Fruit fly (Drosophila melanogaster) whole organism, wandering third instar larva: Measurements from ENCODE around the gene CG34164.

Source experiments
- Abd-B ChIP-seq: fragments of >200 bp; optimal IDR thresholded peaks from 2 replicates; lab custom pipeline; 2017; ENCODE audit warnings: missing biosample characterization, missing genetic modification characterization
- CG32264 ChIP-seq: fragments of 200-800 bp; sonication (Bioruptor generic); optimal IDR thresholded peaks from 2 replicates; lab custom pipeline; 2016; ENCODE audit warnings: missing biosample characterization, missing genetic modification characterization
- CG9705 ChIP-seq: fragments of 200-800 bp; sonication (Bioruptor generic); optimal IDR thresholded peaks from 2 replicates; lab custom pipeline; 2018; ENCODE audit warnings: missing biosample characterization, mild to moderate bottlenecking, missing genetic modification characterization
- CrebA ChIP-seq: fragments of 200-800 bp; sonication (Bioruptor generic); optimal IDR thresholded peaks from 2 replicates; lab custom pipeline; 2016; ENCODE audit warnings: missing biosample characterization, mild to moderate bottlenecking, missing genetic modification characterization, borderline replicate concordance
- Dfd ChIP-seq: fragments of >200 bp; optimal IDR thresholded peaks from 2 replicates; lab custom pipeline; 2017; ENCODE audit warnings: missing biosample characterization, missing genetic modification characterization
- Dif ChIP-seq: fragments of 200-275, 200-300 bp; sonication (Bioruptor generic); optimal IDR thresholded peaks from 2 replicates; lab custom pipeline; 2018; ENCODE audit warnings: missing biosample characterization, missing genetic modification characterization; ENCODE audit not compliant: partially characterized antibody
- GATAd ChIP-seq: sonication (Bioruptor generic); optimal IDR thresholded peaks from 2 replicates; lab custom pipeline; 2016; ENCODE audit warnings: missing biosample characterization, missing genetic modification characterization
- HLH106 ChIP-seq: fragments of 200-800 bp; optimal IDR thresholded peaks from 3 replicates; lab custom pipeline; 2019; ENCODE audit warnings: missing biosample characterization, mild to moderate bottlenecking, missing genetic modification characterization, moderate library complexity
- Hnf4 ChIP-seq: fragments of 200-800 bp; sonication (Bioruptor generic); optimal IDR thresholded peaks from 2 replicates; lab custom pipeline; 2016; ENCODE audit warnings: missing biosample characterization, mild to moderate bottlenecking, missing genetic modification characterization
- Hr78 ChIP-seq: fragments of >200 bp; optimal IDR thresholded peaks from 2 replicates; lab custom pipeline; 2017; ENCODE audit warnings: missing biosample characterization, missing genetic modification characterization
- Hr83 ChIP-seq: fragments of 200-300 bp; sonication (Bioruptor generic); optimal IDR thresholded peaks from 2 replicates; lab custom pipeline; 2016; ENCODE audit warnings: missing biosample characterization, mild to moderate bottlenecking, missing genetic modification characterization, moderate library complexity; ENCODE audit not compliant: poor library complexity, severe bottlenecking
- Jra ChIP-seq: sonication (Bioruptor generic); optimal IDR thresholded peaks from 2 replicates; lab custom pipeline; 2016; ENCODE audit warnings: missing biosample characterization, missing genetic modification characterization
- Mio ChIP-seq: sonication (Bioruptor generic); optimal IDR thresholded peaks from 2 replicates; lab custom pipeline; 2016; ENCODE audit warnings: missing biosample characterization, missing genetic modification characterization
- Myc ChIP-seq: fragments of >200 bp; optimal IDR thresholded peaks from 2 replicates; lab custom pipeline; 2017
- N ChIP-seq: fragments of >200 bp; optimal IDR thresholded peaks from 2 replicates; lab custom pipeline; 2018; ENCODE audit warnings: missing biosample characterization, missing external identifiers, missing genetic modification characterization
- OdsH ChIP-seq: fragments of 200-800 bp; sonication (Bioruptor generic); optimal IDR thresholded peaks from 2 replicates; lab custom pipeline; 2016; ENCODE audit warnings: missing biosample characterization, mild to moderate bottlenecking, missing genetic modification characterization
- Rel ChIP-seq, 2 experiments: fragments of 200-800 bp; sonication (Bioruptor generic) in 1 of 2; optimal IDR thresholded peaks; 2 replicates in 1 of 2; 3 replicates in 1 of 2; lab custom pipeline; 2016 to 2019; ENCODE audit warnings: mild to moderate bottlenecking in 2 of 2, missing biosample characterization in 2 of 2, missing genetic modification characterization in 2 of 2, moderate library complexity in 1 of 2
- Sp1 ChIP-seq: fragments of 200-800 bp; sonication (Bioruptor generic); optimal IDR thresholded peaks from 3 replicates; lab custom pipeline; 2019; ENCODE audit warnings: missing biosample characterization, mild to moderate bottlenecking, missing genetic modification characterization, moderate library complexity
- Vsx2 ChIP-seq: fragments of 200-300, 225-300 bp; sonication (Bioruptor generic); optimal IDR thresholded peaks from 2 replicates; lab custom pipeline; 2018; ENCODE audit warnings: missing biosample characterization, missing genetic modification characterization; ENCODE audit not compliant: partially characterized antibody
- br ChIP-seq: fragments of 200-800 bp; sonication (Bioruptor generic); optimal IDR thresholded peaks from 2 replicates; lab custom pipeline; 2016; ENCODE audit warnings: missing biosample characterization, missing genetic modification characterization
- brk ChIP-seq: fragments of 200-800 bp; sonication (Bioruptor generic); optimal IDR thresholded peaks from 2 replicates; lab custom pipeline; 2016; ENCODE audit warnings: missing biosample characterization, mild to moderate bottlenecking, missing genetic modification characterization
- dl ChIP-seq, 2 experiments: fragments of 175-275, 200-275 bp in 1 of 2; fragments of 200-275 bp in 1 of 2; sonication (Bioruptor generic); optimal IDR thresholded peaks; lab custom pipeline; 2018; ENCODE audit warnings: mild to moderate bottlenecking in 2 of 2, missing biosample characterization in 2 of 2, missing genetic modification characterization in 2 of 2, moderate library complexity in 2 of 2; ENCODE audit not compliant: partially characterized antibody in 2 of 2, insufficient read depth in 1 of 2
- dmrt93B ChIP-seq: fragments of 200-800 bp; sonication (Bioruptor generic); optimal IDR thresholded peaks from 2 replicates; lab custom pipeline; 2018; ENCODE audit warnings: missing biosample characterization, mild to moderate bottlenecking, missing genetic modification characterization
- dsf ChIP-seq: sonication (Bioruptor generic); optimal IDR thresholded peaks from 2 replicates; lab custom pipeline; 2016; ENCODE audit warnings: missing biosample characterization, missing genetic modification characterization, borderline replicate concordance
- ey ChIP-seq: fragments of 200-800 bp; sonication (Bioruptor generic); optimal IDR thresholded peaks from 2 replicates; lab custom pipeline; 2016; ENCODE audit warnings: missing biosample characterization, missing genetic modification characterization
- foxo ChIP-seq, 2 experiments: fragments of 200-800 bp; sonication (Bioruptor generic); optimal IDR thresholded peaks; 2 replicates in 1 of 2; 3 replicates in 1 of 2; lab custom pipeline; 2016 to 2017; ENCODE audit warnings: missing biosample characterization in 2 of 2, missing genetic modification characterization in 2 of 2
- fru ChIP-seq: fragments of 200-800 bp; sonication (Bioruptor generic); optimal IDR thresholded peaks from 3 replicates; lab custom pipeline; 2016; ENCODE audit warnings: missing biosample characterization, mild to moderate bottlenecking, missing genetic modification characterization
- h ChIP-seq: fragments of 200-800 bp; sonication (Bioruptor generic); optimal IDR thresholded peaks from 3 replicates; lab custom pipeline; 2016; ENCODE audit warnings: missing biosample characterization, mild to moderate bottlenecking, missing genetic modification characterization
- jim ChIP-seq: fragments of 175-275, 200-325 bp; sonication (Bioruptor generic); optimal IDR thresholded peaks from 2 replicates; lab custom pipeline; 2016; ENCODE audit warnings: missing biosample characterization, mild to moderate bottlenecking, missing genetic modification characterization
- lola ChIP-seq: fragments of >200 bp; optimal IDR thresholded peaks from 2 replicates; lab custom pipeline; 2017; ENCODE audit warnings: missing biosample characterization, missing genetic modification characterization
- pan ChIP-seq: fragments of >200 bp; optimal IDR thresholded peaks from 2 replicates; lab custom pipeline; 2017
- psq ChIP-seq: fragments of 200-800 bp; sonication (Bioruptor generic); optimal IDR thresholded peaks from 3 replicates; lab custom pipeline; 2017; ENCODE audit warnings: missing biosample characterization, mild to moderate bottlenecking, missing genetic modification characterization, moderate library complexity
- rgr ChIP-seq: fragments of 200-800 bp; sonication (Bioruptor generic); optimal IDR thresholded peaks from 3 replicates; lab custom pipeline; 2016; ENCODE audit warnings: missing biosample characterization, mild to moderate bottlenecking, missing genetic modification characterization
- sage ChIP-seq: fragments of 200-800 bp; sonication (Bioruptor generic); optimal IDR thresholded peaks from 2 replicates; lab custom pipeline; 2016; ENCODE audit warnings: missing biosample characterization, mild to moderate bottlenecking, missing genetic modification characterization
- sv ChIP-seq: fragments of 200-800 bp; sonication (Bioruptor generic); optimal IDR thresholded peaks from 3 replicates; lab custom pipeline; 2016; ENCODE audit warnings: missing biosample characterization, missing genetic modification characterization
- tai ChIP-seq: sonication (Bioruptor generic); optimal IDR thresholded peaks from 2 replicates; lab custom pipeline; 2016; ENCODE audit warnings: missing biosample characterization, missing genetic modification characterization
- usp ChIP-seq: fragments of >200 bp; optimal IDR thresholded peaks from 2 replicates; lab custom pipeline; 2017; ENCODE audit warnings: missing biosample characterization, missing genetic modification characterization
- woc ChIP-seq: sonication (Bioruptor generic); optimal IDR thresholded peaks from 2 replicates; lab custom pipeline; 2016; ENCODE audit warnings: missing biosample characterization, mild to moderate bottlenecking, missing genetic modification characterization

Gene CG34164

DNA sequence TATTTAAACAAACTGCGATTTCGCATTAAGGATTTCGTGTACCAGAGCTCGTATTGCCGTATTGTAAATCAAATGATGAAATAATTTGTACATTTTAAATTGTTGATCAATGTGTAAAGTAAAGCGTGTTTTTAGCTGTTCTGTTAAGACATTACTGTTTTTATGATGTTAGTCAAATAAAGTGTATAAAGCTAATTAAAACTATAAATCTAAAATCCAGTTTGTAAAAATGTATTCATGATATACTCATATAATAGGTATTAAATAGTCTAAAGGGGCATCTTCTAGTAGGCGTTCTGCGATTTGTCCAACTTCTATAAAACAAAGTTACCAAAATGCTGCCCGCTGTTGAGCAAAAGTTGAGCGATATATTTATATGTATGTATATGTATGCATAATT, 22.3 kb upstream of the CG34164 start, which contains the start of gene CG18788:
CG18788 (plus strand) TSS at position 301 of the 400 bp plus-strand sequence.
- TF ChIP-seq woc (no peak), br (GFP tag; lab: Kevin White, UChicago) (no peak), HLH106 (tag; lab: Kevin White, UChicago) (no peak), Hr83 (GFP tag; lab: Kevin White, UChicago) (no peak), Mio (GFP tag; lab: Kevin White, UChicago) (no peak), tai (GFP tag; lab: Kevin White, UChicago) (no peak), dl (GFP tag; optimal IDR thresholded peaks at IDR 0.05; lab: Kevin White, UChicago; ENCODE audit: insufficient read depth in 1 of 2, partially characterized antibody in 2 of 2) (no peak)

DNA sequence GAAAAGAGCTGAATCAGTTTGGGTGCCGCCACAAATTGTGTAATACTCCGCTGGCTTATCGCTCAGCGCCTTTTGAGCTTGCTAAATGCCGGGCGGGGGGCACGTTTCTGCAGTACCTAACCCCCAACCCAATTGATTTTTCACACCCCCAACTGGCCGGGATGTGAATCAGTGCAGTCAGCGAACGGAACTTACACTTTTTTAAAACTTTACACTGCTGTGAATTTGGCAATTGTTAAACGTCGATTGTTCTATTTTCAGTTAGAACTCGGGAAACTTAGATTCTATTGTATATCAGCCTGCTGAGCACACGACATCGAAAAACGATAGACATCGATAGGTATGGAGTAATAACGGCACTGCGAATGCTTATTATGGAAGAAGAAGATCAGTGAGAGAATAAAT, 18.0 kb upstream of the CG34164 start, which contains the start of gene Tom70:
Tom70 (minus strand) TSS at position 335 of the 405 bp plus-strand sequence.
- TF ChIP-seq Hr83 (GFP tag; lab: Kevin White, UChicago) (no peak), dsf (GFP tag; lab: Kevin White, UChicago) (no peak), pan (no peak), CG9705 (GFP tag; lab: Kevin White, UChicago) (no peak), Hnf4 (GFP tag; lab: Kevin White, UChicago) (no peak), CrebA (no peak), lola (GFP tag; lab: Kevin White, UChicago) (no peak), Jra (GFP tag; lab: Kevin White, UChicago) (no peak), Abd-B (GFP tag; lab: Kevin White, UChicago) (no peak)

DNA sequence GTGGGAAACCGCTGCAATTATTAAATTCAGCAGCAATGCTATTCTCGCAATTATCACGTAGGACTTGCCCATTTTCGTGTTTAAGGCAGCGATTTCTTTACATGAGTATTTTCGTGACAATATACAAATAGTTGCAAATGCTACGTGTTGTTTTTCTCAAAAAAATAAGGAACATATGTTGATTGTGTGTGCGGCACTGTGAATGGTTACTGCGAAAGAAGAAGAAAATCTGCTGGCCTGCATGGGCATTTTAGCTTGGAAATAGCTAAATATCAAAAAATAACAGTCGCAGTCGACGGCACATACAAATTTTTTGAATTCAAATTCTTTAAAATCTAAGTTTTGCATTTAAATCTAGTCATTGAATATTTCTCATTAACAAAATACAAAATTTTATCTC, 15.6 kb upstream of the CG34164 start, which contains the start of gene CG6766:
CG6766 (minus strand) TSS at position 180 of the 400 bp plus-strand sequence.
- TF ChIP-seq sage (GFP tag; lab: Kevin White, UChicago) (no peak), sv (GFP tag; lab: Kevin White, UChicago) (no peak), dmrt93B (no peak), Myc (lab: Kevin White, UChicago) (peak; percentile 87), ey (GFP tag; lab: Kevin White, UChicago) (no peak)

DNA sequence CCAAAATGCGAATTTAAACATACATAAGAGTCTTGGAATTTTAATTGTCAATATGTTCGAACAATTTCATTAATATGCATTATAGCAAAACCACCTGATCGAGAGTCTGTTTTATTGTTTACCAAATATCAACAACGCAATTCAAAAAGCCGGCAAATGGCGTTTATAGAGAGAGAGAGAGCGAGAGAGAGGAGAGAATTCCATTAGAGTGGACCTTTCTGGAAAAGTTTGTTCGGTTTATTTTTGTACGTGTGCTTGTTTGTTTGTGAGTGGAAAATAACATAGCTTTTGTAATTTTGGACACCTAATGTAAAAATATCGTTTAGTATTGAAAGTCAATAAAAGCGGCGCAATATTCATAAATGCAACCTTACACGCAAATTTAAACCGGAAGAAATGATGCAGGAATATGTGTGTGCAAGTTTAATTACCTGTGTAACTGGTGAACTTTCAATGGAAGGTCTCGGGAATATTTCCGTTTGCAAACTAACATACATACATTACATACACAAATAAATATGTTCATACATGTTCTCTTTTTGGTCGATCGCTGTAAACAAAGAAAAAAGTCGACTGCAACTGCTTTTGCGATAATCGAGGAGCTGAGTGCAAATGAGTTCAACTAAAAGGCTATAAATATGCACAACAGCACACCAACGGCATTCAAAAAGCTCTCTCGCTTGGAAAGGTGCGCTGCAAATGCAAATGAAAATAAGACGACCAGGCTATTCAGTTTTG, 11.4 kb upstream of the CG34164 start, which contains the start of gene CG6785:
CG6785 (minus strand) TSS at position 588 of the 738 bp plus-strand sequence.
- peak; percentile 71 for TF ChIP-seq jim (GFP tag; lab: Kevin White, UChicago)
- peak; percentile 84 for TF ChIP-seq fru (GFP tag; lab: Kevin White, UChicago)
- TF ChIP-seq usp: no peak
- no peak for TF ChIP-seq N (GFP tag; lab: Kevin White, UChicago)
- TF ChIP-seq Vsx2 (GFP tag; lab: Kevin White, UChicago): no peak
- peak; percentile 66 to 84 for TF ChIP-seq foxo (GFP tag; optimal IDR thresholded peaks at IDR 0.05; lab: Kevin White, UChicago)
- peak; percentile 83 for TF ChIP-seq brk (GFP tag; lab: Kevin White, UChicago)
- TF ChIP-seq CrebA: no peak
- peak; percentile 94 for TF ChIP-seq Hr83 (GFP tag; lab: Kevin White, UChicago)
- peak; percentile 71 for TF ChIP-seq Dif (GFP tag; lab: Kevin White, UChicago)
- peak; percentile 84 for TF ChIP-seq br (GFP tag; lab: Kevin White, UChicago)
- no peak for TF ChIP-seq lola (GFP tag; lab: Kevin White, UChicago)
- no peak for TF ChIP-seq pan
- TF ChIP-seq CG9705 (GFP tag; lab: Kevin White, UChicago): peak; percentile 54
- TF ChIP-seq psq (GFP tag; lab: Kevin White, UChicago): peak; percentile 60
- peak; percentile 33 for TF ChIP-seq Mio (GFP tag; lab: Kevin White, UChicago)
- no peak for TF ChIP-seq Dfd (GFP tag; lab: Kevin White, UChicago)
- TF ChIP-seq dsf (GFP tag; lab: Kevin White, UChicago): peak; percentile 2
- TF ChIP-seq Myc (lab: Kevin White, UChicago): no peak
- TF ChIP-seq Hnf4 (GFP tag; lab: Kevin White, UChicago): peak; percentile 85
- peak; percentile 49 for TF ChIP-seq woc
- TF ChIP-seq Abd-B (GFP tag; lab: Kevin White, UChicago): no peak
- no peak for TF ChIP-seq GATAd (GFP tag; lab: Kevin White, UChicago)
- peak in 1 of 2 experiments; percentile 9 for TF ChIP-seq dl (GFP tag; optimal IDR thresholded peaks at IDR 0.05; lab: Kevin White, UChicago; ENCODE audit: insufficient read depth in 1 of 2, partially characterized antibody in 2 of 2)
- TF ChIP-seq sv (GFP tag; lab: Kevin White, UChicago): peak; percentile 64
- TF ChIP-seq CG32264: peak; percentile 72
- no peak for TF ChIP-seq tai (GFP tag; lab: Kevin White, UChicago)
- TF ChIP-seq ey (GFP tag; lab: Kevin White, UChicago): peak; percentile 76
- TF ChIP-seq Jra (GFP tag; lab: Kevin White, UChicago): peak; percentile 74
- peak; percentile 69 for TF ChIP-seq HLH106 (tag; lab: Kevin White, UChicago)
- peak; percentile 67 for TF ChIP-seq sage (GFP tag; lab: Kevin White, UChicago)
- TF ChIP-seq h: peak; percentile 91
- peak; percentile 90 for TF ChIP-seq OdsH (GFP tag; lab: Kevin White, UChicago)
- TF ChIP-seq dmrt93B: peak; percentile 5
- no peak for TF ChIP-seq Hr78 (GFP tag; lab: Kevin White, UChicago)
- TF ChIP-seq Sp1: peak; percentile 86
- peak; percentile 92 for TF ChIP-seq rgr (GFP tag; lab: Kevin White, UChicago)
- TF ChIP-seq Rel (GFP tag; optimal IDR thresholded peaks at IDR 0.05; lab: Kevin White, UChicago): peak; percentile 33
- TF ChIP-seq Rel (tag; optimal IDR thresholded peaks at IDR 0.05; lab: Kevin White, UChicago): peak; percentile 73
